Worm (Caenorhabditis elegans) whole organism, L1 larva: ENCODE measurements around the gene ttr-7.

ENCODE experiments used
- ceh-8 ChIP-seq: fragments of 200-800 bp; sonication (Bioruptor generic); optimal IDR thresholded peaks from 2 replicates; lab custom pipeline; 2018; ENCODE audit warnings: mild to moderate bottlenecking, missing genetic modification characterization, moderate library complexity, missing compliant biosample characterization
- elt-3 ChIP-seq, 6 experiments: fragments of 150-350 bp in 1 of 6; sonication (generic microtip); optimal IDR thresholded peaks; 2 replicates each; lab custom pipeline; 2017 to 2018; ENCODE audit warnings: missing biosample characterization in 6 of 6, missing genetic modification characterization in 6 of 6, inconsistent platforms in 1 of 6
- lin-13 ChIP-seq: fragments of 150-350 bp; optimal IDR thresholded peaks from 2 replicates; lab custom pipeline; 2014; ENCODE audit warnings: missing biosample characterization, missing genetic modification reagents, missing genetic modification characterization
- mep-1 ChIP-seq: fragments of 150-350 bp; optimal IDR thresholded peaks from 2 replicates; lab custom pipeline; 2014; ENCODE audit warnings: missing biosample characterization, missing genetic modification characterization
- unc-62 ChIP-seq: fragments of 150-350 bp; optimal IDR thresholded peaks from 2 replicates; lab custom pipeline; 2014; ENCODE audit warnings: missing biosample characterization, missing genetic modification reagents, missing genetic modification characterization

DNA sequence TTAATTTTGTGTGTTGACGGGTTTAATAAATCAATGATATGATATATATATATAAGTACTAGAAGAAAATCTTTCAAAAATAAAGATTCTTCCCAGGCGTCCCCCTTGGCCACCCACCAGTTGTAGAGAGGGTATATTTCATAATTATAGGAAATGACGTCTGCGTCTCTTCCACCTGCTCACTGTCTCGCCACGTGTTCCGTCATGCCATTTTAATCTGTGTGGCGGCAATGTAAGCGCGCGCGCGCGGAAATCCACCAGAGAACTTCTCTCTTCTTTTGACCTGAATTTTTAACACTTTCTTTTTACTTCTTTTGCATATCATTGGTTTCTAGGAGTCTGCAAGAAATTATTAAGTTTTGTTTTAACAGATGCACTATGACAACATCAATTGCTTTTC, 48.6 kb downstream of the ttr-7 start:
- TF ChIP-seq ceh-8 (no peak), elt-3 (tag; optimal IDR thresholded peaks at IDR 0.05; lab: Kevin White, UChicago) (no peak), mep-1 (tag; lab: Kevin White, UChicago) (no peak), lin-13 (GFP tag; lab: Kevin White, UChicago) (no peak), unc-62 (GFP tag; lab: Kevin White, UChicago) (no peak)
